Worm (Caenorhabditis elegans) whole organism, young adult: ENCODE measurements around the gene cpsf-4.

Source experiments
- B0336.3 ChIP-seq: fragments of 200-800 bp; sonication (Bioruptor generic); IDR thresholded peaks from 2 replicates; pipeline ENCODE4 v1.3.6; 2022; ENCODE audit warnings: missing genetic modification characterization, missing compliant biosample characterization
- F37B4.10 ChIP-seq: fragments of 200-800 bp; sonication (Bioruptor generic); IDR thresholded peaks from 2 replicates; pipeline ENCODE4 v1.3.6; 2022; ENCODE audit warnings: missing genetic modification characterization, missing compliant biosample characterization
- F39B2.1 ChIP-seq: fragments of 200-800 bp; sonication (Bioruptor generic); IDR thresholded peaks from 2 replicates; pipeline ENCODE4 v1.3.6; 2022; ENCODE audit warnings: missing genetic modification reagents, missing genetic modification characterization, missing compliant biosample characterization
- F49E8.2 ChIP-seq: sonication (generic microtip); optimal IDR thresholded peaks from 3 replicates; lab custom pipeline; 2017; ENCODE audit warnings: missing genetic modification characterization, mild to moderate bottlenecking, missing compliant biosample characterization, antibody characterized with exemption, moderate library complexity; ENCODE audit not compliant: insufficient read depth
- K12H6.12 ChIP-seq: fragments of 200-800 bp; sonication (Bioruptor generic); optimal IDR thresholded peaks from 2 replicates; lab custom pipeline; 2018; ENCODE audit warnings: mild to moderate bottlenecking, missing genetic modification characterization, missing compliant biosample characterization
- Y53F4B.3 ChIP-seq: fragments of 200-800 bp; sonication (Bioruptor generic); IDR thresholded peaks from 2 replicates; pipeline ENCODE4 v1.3.6; 2022; ENCODE audit warnings: missing genetic modification reagents, missing genetic modification characterization, missing compliant biosample characterization
- Y53G8AR.9 ChIP-seq: fragments of 200-800 bp; sonication (Bioruptor generic); conservative IDR thresholded peaks from 2 replicates; pipeline ENCODE4 v1.3.6; 2022; ENCODE audit warnings: missing genetic modification reagents, missing genetic modification characterization, missing compliant biosample characterization
- Y56A3A.18 ChIP-seq: fragments of 200-800 bp; sonication (Bioruptor generic); IDR thresholded peaks from 2 replicates; pipeline ENCODE4 v1.3.6; 2022; ENCODE audit warnings: missing genetic modification reagents, missing genetic modification characterization, missing compliant biosample characterization
- Y95B8A.8 ChIP-seq: fragments of 200-800 bp; sonication (Bioruptor generic); IDR thresholded peaks from 2 replicates; pipeline ENCODE4 v1.3.6; 2022; ENCODE audit warnings: missing genetic modification reagents, missing genetic modification characterization, missing compliant biosample characterization
- ZK185.1 ChIP-seq: sonication (generic microtip); optimal IDR thresholded peaks from 2 replicates; lab custom pipeline; 2016; ENCODE audit warnings: mild to moderate bottlenecking, missing genetic modification characterization, missing compliant biosample characterization; ENCODE audit not compliant: poor library complexity, severe bottlenecking
- ama-1 ChIP-seq, 3 experiments: fragments of 150-350 bp in 1 of 3; sonication (generic microtip) in 2 of 3; optimal IDR thresholded peaks; 2 replicates each; lab custom pipeline; 2014 to 2018; ENCODE audit warnings: missing biosample characterization in 2 of 3, missing genetic modification characterization in 2 of 3, missing genetic modification reagents in 2 of 3
- aptf-2 ChIP-seq: fragments of 200-800 bp; sonication (Bioruptor generic); conservative IDR thresholded peaks from 2 replicates; pipeline ENCODE4 v1.3.6; 2022; ENCODE audit warnings: missing genetic modification reagents, missing genetic modification characterization, missing compliant biosample characterization
- aptf-3 ChIP-seq: fragments of 200-800 bp; sonication (Bioruptor generic); IDR thresholded peaks from 2 replicates; pipeline ENCODE4 v1.3.6; 2022; ENCODE audit warnings: missing genetic modification characterization, missing compliant biosample characterization
- ccch-3 ChIP-seq: fragments of 200-800 bp; sonication (Bioruptor generic); optimal IDR thresholded peaks from 2 replicates; lab custom pipeline; 2018; ENCODE audit warnings: mild to moderate bottlenecking, missing genetic modification characterization, missing compliant biosample characterization
- ceh-58 ChIP-seq: fragments of 200-800 bp; sonication (Bioruptor generic); IDR thresholded peaks from 2 replicates; pipeline ENCODE4 v1.3.6; 2022; ENCODE audit warnings: missing genetic modification characterization, missing compliant biosample characterization
- ceh-79 ChIP-seq: sonication (generic microtip); optimal IDR thresholded peaks from 2 replicates; lab custom pipeline; 2017; ENCODE audit warnings: mild to moderate bottlenecking, missing genetic modification characterization, missing compliant biosample characterization
- dpl-1 ChIP-seq: fragments of 150-350 bp; optimal IDR thresholded peaks from 2 replicates; lab custom pipeline; 2014; ENCODE audit warnings: missing biosample characterization, missing genetic modification reagents, missing genetic modification characterization
- egl-18 ChIP-seq: fragments of 200-800 bp; sonication (Bioruptor generic); IDR thresholded peaks from 2 replicates; pipeline ENCODE4 v1.3.6; 2022; ENCODE audit warnings: missing genetic modification reagents, missing genetic modification characterization, missing compliant biosample characterization
- ekl-4 ChIP-seq: fragments of 200-800 bp; sonication (Bioruptor generic); IDR thresholded peaks from 2 replicates; pipeline ENCODE4 v1.3.6; 2022; ENCODE audit warnings: missing genetic modification reagents, missing genetic modification characterization, missing compliant biosample characterization
- hlh-12 ChIP-seq: sonication (generic microtip); optimal IDR thresholded peaks from 2 replicates; lab custom pipeline; 2016; ENCODE audit warnings: missing genetic modification characterization, missing compliant biosample characterization
- hmg-1.2 ChIP-seq: fragments of 200-800 bp; sonication (Bioruptor generic); IDR thresholded peaks from 2 replicates; pipeline ENCODE4 v1.3.6; 2022; ENCODE audit warnings: missing genetic modification reagents, missing genetic modification characterization, missing compliant biosample characterization
- hmg-20 ChIP-seq: fragments of 200-800 bp; sonication (Bioruptor generic); IDR thresholded peaks from 2 replicates; pipeline ENCODE4 v1.3.6; 2022; ENCODE audit warnings: missing genetic modification reagents, missing genetic modification characterization, missing compliant biosample characterization
- hrde-1 ChIP-seq: sonication (generic microtip); optimal IDR thresholded peaks from 2 replicates; lab custom pipeline; 2016; ENCODE audit warnings: missing genetic modification characterization, mild to moderate bottlenecking, missing compliant biosample characterization, moderate library complexity, missing genotype, missing genetic modification reagents, borderline replicate concordance
- let-607 ChIP-seq, 2 experiments: fragments of 200-800 bp in 1 of 2; sonication (Bioruptor generic) in 1 of 2; sonication (generic microtip) in 1 of 2; optimal IDR thresholded peaks; 2 replicates each; lab custom pipeline; 2016 to 2018; ENCODE audit warnings: mild to moderate bottlenecking in 2 of 2, missing compliant biosample characterization in 2 of 2, missing genetic modification characterization in 2 of 2, moderate library complexity in 2 of 2, missing genotype in 1 of 2
- lir-1 ChIP-seq: fragments of 200-800 bp; sonication (Bioruptor generic); conservative IDR thresholded peaks from 2 replicates; pipeline ENCODE4 v1.3.6; 2022; ENCODE audit warnings: missing genetic modification reagents, missing genetic modification characterization, missing compliant biosample characterization
- madf-3 ChIP-seq: fragments of 200-800 bp; sonication (Bioruptor generic); IDR thresholded peaks from 2 replicates; pipeline ENCODE4 v1.3.6; 2022; ENCODE audit warnings: missing genetic modification reagents, missing genetic modification characterization, missing compliant biosample characterization
- mxl-1 ChIP-seq: sonication (generic microtip); optimal IDR thresholded peaks from 2 replicates; lab custom pipeline; 2016; ENCODE audit warnings: missing genetic modification characterization, missing compliant biosample characterization
- nfya-1 ChIP-seq: sonication (generic microtip); optimal IDR thresholded peaks from 2 replicates; lab custom pipeline; 2017; ENCODE audit warnings: antibody characterized with exemption, missing compliant biosample characterization, missing genetic modification characterization, borderline replicate concordance; ENCODE audit not compliant: insufficient read depth
- nfya-2 ChIP-seq: fragments of 200-800 bp; sonication (Bioruptor generic); IDR thresholded peaks from 2 replicates; pipeline ENCODE4 v1.3.6; 2022; ENCODE audit warnings: missing genetic modification reagents, missing genetic modification characterization, missing compliant biosample characterization
- pbrm-1 ChIP-seq: fragments of 200-800 bp; sonication (Bioruptor generic); IDR thresholded peaks from 2 replicates; pipeline ENCODE4 v1.3.6; 2022; ENCODE audit warnings: missing genetic modification reagents, missing genetic modification characterization, missing compliant biosample characterization
- rcor-1 ChIP-seq: fragments of 200-800 bp; sonication (Bioruptor generic); IDR thresholded peaks from 2 replicates; pipeline ENCODE4 v1.3.6; 2022; ENCODE audit warnings: missing genetic modification reagents, missing genetic modification characterization, missing compliant biosample characterization
- repo-1 ChIP-seq: sonication (generic microtip); optimal IDR thresholded peaks from 2 replicates; lab custom pipeline; 2017; ENCODE audit warnings: mild to moderate bottlenecking, missing genetic modification characterization, missing compliant biosample characterization
- rpc-1 ChIP-seq, 2 experiments: fragments of 150-350 bp in 1 of 2; sonication (generic microtip) in 1 of 2; optimal IDR thresholded peaks; 2 replicates each; lab custom pipeline; 2014 to 2018; ENCODE audit warnings: missing biosample characterization in 1 of 2, missing genetic modification characterization in 1 of 2, missing genetic modification reagents in 1 of 2, missing genotype in 1 of 2
- snpc-1.1 ChIP-seq: sonication (generic microtip); optimal IDR thresholded peaks from 2 replicates; lab custom pipeline; 2017; ENCODE audit warnings: missing genetic modification characterization, mild to moderate bottlenecking, missing compliant biosample characterization, antibody characterized with exemption, moderate library complexity, missing genotype, missing genetic modification reagents; ENCODE audit not compliant: insufficient read depth
- snpc-3.4 ChIP-seq: sonication (generic microtip); optimal IDR thresholded peaks from 2 replicates; lab custom pipeline; 2017; ENCODE audit warnings: missing genetic modification characterization, mild to moderate bottlenecking, missing compliant biosample characterization, antibody characterized with exemption, moderate library complexity, missing genotype, missing genetic modification reagents
- somi-1 ChIP-seq: fragments of 200-800 bp; sonication (Bioruptor generic); optimal IDR thresholded peaks from 2 replicates; lab custom pipeline; 2018; ENCODE audit warnings: mild to moderate bottlenecking, missing genetic modification characterization, missing compliant biosample characterization
- tbp1 ChIP-seq: fragments of 200-800 bp; sonication (Bioruptor generic); optimal IDR thresholded peaks from 2 replicates; lab custom pipeline; 2018; ENCODE audit warnings: mild to moderate bottlenecking, missing genetic modification characterization, missing compliant biosample characterization
- unc-62 ChIP-seq: fragments of 150-350 bp; optimal IDR thresholded peaks from 2 replicates; lab custom pipeline; 2014; ENCODE audit warnings: missing biosample characterization, missing genetic modification reagents, missing genetic modification characterization
- xnd-1 ChIP-seq: sonication (generic microtip); optimal IDR thresholded peaks from 2 replicates; lab custom pipeline; 2016; ENCODE audit warnings: missing genotype, missing genetic modification reagents, missing genetic modification characterization, missing compliant biosample characterization
- zfh-2 ChIP-seq: fragments of 200-800 bp; sonication (Bioruptor generic); conservative IDR thresholded peaks from 2 replicates; pipeline ENCODE4 v1.3.6; 2022; ENCODE audit warnings: missing genetic modification reagents, missing genetic modification characterization, missing compliant biosample characterization
- ztf-22 ChIP-seq: fragments of 200-800 bp; sonication (Bioruptor generic); optimal IDR thresholded peaks from 2 replicates; lab custom pipeline; 2018; ENCODE audit warnings: mild to moderate bottlenecking, missing genetic modification characterization, moderate library complexity, missing compliant biosample characterization
- ztf-26 ChIP-seq: sonication (generic microtip); optimal IDR thresholded peaks from 2 replicates; lab custom pipeline; 2017; ENCODE audit warnings: missing genetic modification characterization, missing compliant biosample characterization

Gene cpsf-4

DNA sequence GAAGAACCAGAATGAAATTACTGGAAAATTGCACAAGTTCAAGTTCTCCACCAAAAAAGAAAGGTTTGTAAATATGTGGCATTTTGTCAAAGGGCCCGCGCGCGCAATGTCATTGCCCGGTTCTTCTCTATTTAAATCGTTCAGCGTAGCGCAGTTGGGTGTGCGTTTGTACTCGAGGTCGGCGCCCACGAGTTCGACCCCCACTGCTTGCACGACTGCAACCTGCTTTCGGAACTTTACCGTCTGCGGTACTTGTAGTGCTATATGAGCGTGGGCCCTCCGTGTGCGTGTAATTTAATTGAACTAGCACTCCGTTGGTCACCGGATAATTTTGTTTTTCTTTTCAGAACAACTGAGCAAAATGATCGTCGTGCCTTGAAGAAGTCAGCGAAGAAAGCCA is 6.7 kb downstream of the cpsf-4 start (continued):
- peak; percentile 88 for TF ChIP-seq ceh-79 (tag; lab: Kevin White, UChicago)
- TF ChIP-seq ama-1 (optimal IDR thresholded peaks at IDR 0.05; lab: Kevin White, UChicago) = no peak
- peak in 1 of 2 experiments; percentile 75 for TF ChIP-seq ama-1 (GFP tag; optimal IDR thresholded peaks at IDR 0.05; lab: Kevin White, UChicago)
- peak; percentile 91 for TF ChIP-seq F49E8.2 (tag; lab: Kevin White, UChicago)
- TF ChIP-seq aptf-2 (GFP tag; lab: Robert Waterston, UW) = peak; percentile 71; the same call in 1 of the 2 replicates
- peak; percentile 96 for TF ChIP-seq tbp1 (GFP tag; lab: Kevin White, UChicago)
- TF ChIP-seq rcor-1 = peak; percentile 86
- TF ChIP-seq ztf-22 (GFP tag; lab: Kevin White, UChicago) = no peak
- TF ChIP-seq hmg-1.2 (GFP tag; lab: Robert Waterston, UW) = peak; percentile 67
- TF ChIP-seq snpc-3.4 (tag; lab: Kevin White, UChicago) = peak; percentile 67
- peak; percentile 80 for TF ChIP-seq rpc-1 (optimal IDR thresholded peaks at IDR 0.05; lab: Kevin White, UChicago)
- peak; percentile 91 for TF ChIP-seq rpc-1 (tag; optimal IDR thresholded peaks at IDR 0.05; lab: Kevin White, UChicago)
- peak; percentile 61 for TF ChIP-seq lir-1 (GFP tag; lab: Robert Waterston, UW)
- TF ChIP-seq hlh-12 = peak; percentile 32
- no peak for TF ChIP-seq F39B2.1 (GFP tag; lab: Robert Waterston, UW)
- TF ChIP-seq Y53F4B.3 (GFP tag; lab: Robert Waterston, UW) = peak; percentile 77; the same call in 1 of the 2 replicates
- no peak for TF ChIP-seq ceh-58 (GFP tag; lab: Robert Waterston, UW)
- TF ChIP-seq unc-62 (GFP tag; lab: Kevin White, UChicago) = no peak
- peak; percentile 76 for TF ChIP-seq B0336.3 (GFP tag; lab: Robert Waterston, UW)
- TF ChIP-seq nfya-2 (GFP tag; lab: Robert Waterston, UW) = no peak
- TF ChIP-seq egl-18 (GFP tag; lab: Robert Waterston, UW) = peak; percentile 85
- TF ChIP-seq ekl-4 (GFP tag; lab: Robert Waterston, UW) = peak; percentile 86
- TF ChIP-seq hmg-20 (GFP tag; lab: Robert Waterston, UW) = 0 out of 2 replicates have a peak, but pooled peaks have one; percentile 59
- TF ChIP-seq repo-1 (tag; lab: Kevin White, UChicago) = no peak
- peak; percentile 68; the same call in 1 of the 2 replicates for TF ChIP-seq Y53G8AR.9 (GFP tag; lab: Robert Waterston, UW)
- TF ChIP-seq Y95B8A.8 (GFP tag; lab: Robert Waterston, UW) = peak; percentile 76; the same call in 1 of the 2 replicates
- peak; percentile 86 for TF ChIP-seq Y56A3A.18 (GFP tag; lab: Robert Waterston, UW)
- peak; percentile 82 for TF ChIP-seq pbrm-1 (GFP tag; lab: Robert Waterston, UW)
- peak; percentile 92 for TF ChIP-seq ZK185.1 (tag; lab: Kevin White, UChicago)
- 0 out of 2 replicates have a peak, but pooled peaks have one; percentile 54 for TF ChIP-seq madf-3 (GFP tag; lab: Robert Waterston, UW)
- peak; percentile 88 for TF ChIP-seq mxl-1 (tag; lab: Kevin White, UChicago)
- peak; percentile 86 for TF ChIP-seq zfh-2 (GFP tag; lab: Robert Waterston, UW)

DNA sequence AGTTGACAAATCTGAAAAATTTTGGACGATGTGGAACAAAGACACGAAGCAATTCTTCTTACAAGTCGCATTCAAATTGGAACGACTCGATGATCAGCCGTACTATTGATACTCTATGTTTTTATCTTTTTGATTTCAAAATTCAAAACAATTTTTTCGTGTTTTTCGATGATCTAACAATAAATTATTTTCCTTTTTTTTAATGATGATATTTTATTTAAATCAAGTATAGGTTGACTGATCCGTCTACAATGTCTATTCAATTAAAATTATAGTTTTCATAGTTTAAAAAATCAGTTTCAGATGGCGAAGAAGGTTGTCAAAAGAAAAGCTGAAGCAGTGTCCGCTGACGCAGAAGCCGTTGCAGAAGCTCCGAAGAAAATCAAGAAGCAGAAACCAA is 8.1 kb downstream of the cpsf-4 start, which contains the start of gene rbm-34:
Gene rbm-34, plus strand, starts transcription at position 301 of the 400 bp plus-strand sequence.
- no peak for TF ChIP-seq unc-62 (GFP tag; lab: Kevin White, UChicago)
- TF ChIP-seq hrde-1 (tag; lab: Kevin White, UChicago) = no peak
- no peak for TF ChIP-seq aptf-3 (GFP tag; lab: Robert Waterston, UW)
- TF ChIP-seq ccch-3 (GFP tag; lab: Kevin White, UChicago) = no peak
- no peak for TF ChIP-seq xnd-1
- TF ChIP-seq snpc-1.1 (tag; lab: Kevin White, UChicago) = no peak
- TF ChIP-seq dpl-1 (GFP tag; lab: Kevin White, UChicago) = no peak
- TF ChIP-seq hmg-1.2 (GFP tag; lab: Robert Waterston, UW) = no peak
- no peak for TF ChIP-seq nfya-1
- no peak for TF ChIP-seq let-607 (tag; optimal IDR thresholded peaks at IDR 0.05; lab: Kevin White, UChicago)
- no peak for TF ChIP-seq ztf-26
- no peak for TF ChIP-seq somi-1 (GFP tag; lab: Kevin White, UChicago)
- TF ChIP-seq ztf-22 (GFP tag; lab: Kevin White, UChicago) = no peak
- TF ChIP-seq K12H6.12 (tag; lab: Kevin White, UChicago) = no peak
- TF ChIP-seq F37B4.10 (GFP tag; lab: Robert Waterston, UW) = no peak
- TF ChIP-seq lir-1 (GFP tag; lab: Robert Waterston, UW) = no peak
